Fruit fly (Drosophila melanogaster): ENCODE measurements around the gene GATAe.

dm6 chr3R:16005943-16006342 is 3.0 kb upstream of the GATAe start:
- no peak for TF ChIP-seq CG8301 (tag; optimal IDR thresholded peaks at IDR 0.05)
- no peak for TF ChIP-seq D1 (tag; optimal IDR thresholded peaks at IDR 0.05)
- TF ChIP-seq CG32121 (GFP tag; IDR thresholded peaks at IDR 0.05), result no peak
- no peak for TF ChIP-seq rn (GFP tag; IDR thresholded peaks at IDR 0.05)
- TF ChIP-seq CG14655 (GFP tag; optimal IDR thresholded peaks at IDR 0.05), result no peak
- TF ChIP-seq EcR (GFP tag; optimal IDR thresholded peaks at IDR 0.05), result no peak
- TF ChIP-seq Pif1B (GFP tag; optimal IDR thresholded peaks at IDR 0.05), result no peak
- no peak for TF ChIP-seq CG12605 (GFP tag; IDR thresholded peaks at IDR 0.05)
- TF ChIP-seq CG15710 (tag; optimal IDR thresholded peaks at IDR 0.05), result no peak
- no peak for TF ChIP-seq CG10348 (GFP tag; IDR thresholded peaks at IDR 0.05)
- TF ChIP-seq CG8159 (tag; optimal IDR thresholded peaks at IDR 0.05), result no peak
- no peak for TF ChIP-seq Pif1A (GFP tag; optimal IDR thresholded peaks at IDR 0.05)
